Worm (Caenorhabditis elegans): ENCODE data around the gene try-10.
A peak's percentile ranks its signal among the peaks of the same experiment; 100 is the strongest.

The try-10 gene

ce11 chrV:12961085-12961560 lies 51.9 kb downstream of the try-10 start, which contains the start of gene mpst-7:
mpst-7 (minus strand) TSS chrV:12961135.
- peak; percentile 57 for TF ChIP-seq efl-1 (GFP tag; optimal IDR thresholded peaks at IDR 0.05)
- TF ChIP-seq sptf-2 (GFP tag; optimal IDR thresholded peaks at IDR 0.05): no peak
- peak; percentile 36; the same call in 1 of the 2 replicates for TF ChIP-seq madf-6 (GFP tag; IDR thresholded peaks at IDR 0.05)

Measured in whole organism, young adult.